Worm (Caenorhabditis elegans) whole organism, L4 larva: ENCODE results near the gene srw-16.
A peak's percentile ranks its signal among the peaks of the same experiment; 100 is the strongest.

ENCODE experiments used
- F10B5.3 ChIP-seq: sonication (generic microtip); optimal IDR thresholded peaks from 2 replicates; lab custom pipeline; 2016; ENCODE audit warnings: mild to moderate bottlenecking, missing genetic modification characterization, missing compliant biosample characterization
- F26F4.8 ChIP-seq: fragments of 200-800 bp; sonication (Bioruptor generic); conservative IDR thresholded peaks from 2 replicates; pipeline ENCODE4 v1.3.6; 2022; ENCODE audit warnings: missing genetic modification characterization, missing compliant biosample characterization
- R02D3.7 ChIP-seq: fragments of 150-350 bp; sonication (generic microtip); optimal IDR thresholded peaks from 3 replicates; lab custom pipeline; 2014; ENCODE audit warnings: missing biosample characterization, missing genetic modification characterization
- Y5F2A.4 ChIP-seq: fragments of 200-800 bp; sonication (Bioruptor generic); optimal IDR thresholded peaks from 2 replicates; lab custom pipeline; 2018; ENCODE audit warnings: mild to moderate bottlenecking, missing genetic modification characterization, missing compliant biosample characterization
- Y75B8A.6 ChIP-seq: fragments of 200-800 bp; sonication (Bioruptor generic); IDR thresholded peaks from 2 replicates; pipeline ENCODE4 v1.3.6; 2022; ENCODE audit warnings: missing genetic modification reagents, missing genetic modification characterization, missing compliant biosample characterization
- ama-1 ChIP-seq: fragments of 150-350 bp; optimal IDR thresholded peaks from 2 replicates; lab custom pipeline; 2014; ENCODE audit warnings: inconsistent platforms, mixed read lengths
- attf-4 ChIP-seq: sonication (generic microtip); optimal IDR thresholded peaks from 3 replicates; lab custom pipeline; 2017; ENCODE audit warnings: missing biosample characterization, missing genetic modification characterization
- ceh-20 ChIP-seq: fragments of 200-800 bp; sonication (Bioruptor generic); IDR thresholded peaks from 2 replicates; pipeline ENCODE4 v1.3.6; 2022; ENCODE audit warnings: missing genetic modification reagents, missing genetic modification characterization, missing compliant biosample characterization
- ceh-44 ChIP-seq: fragments of 200-800 bp; sonication (Bioruptor generic); IDR thresholded peaks from 2 replicates; pipeline ENCODE4 v1.3.6; 2022; ENCODE audit warnings: missing genetic modification reagents, missing genetic modification characterization, missing compliant biosample characterization
- ceh-62 ChIP-seq: sonication (generic microtip); optimal IDR thresholded peaks from 2 replicates; lab custom pipeline; 2017; ENCODE audit warnings: missing biosample characterization, missing genetic modification characterization
- ceh-82 ChIP-seq: sonication (generic microtip); optimal IDR thresholded peaks from 2 replicates; lab custom pipeline; 2017; ENCODE audit warnings: missing biosample characterization, missing genetic modification characterization
- ctbp-1 ChIP-seq: fragments of 200-800 bp; sonication (Bioruptor generic); IDR thresholded peaks from 2 replicates; pipeline ENCODE4 v1.3.6; 2022; ENCODE audit warnings: missing genetic modification reagents, missing genetic modification characterization, missing compliant biosample characterization
- daf-12 ChIP-seq: fragments of 150-350 bp; optimal IDR thresholded peaks from 2 replicates; lab custom pipeline; 2014; ENCODE audit warnings: missing biosample characterization, missing genetic modification reagents, missing genetic modification characterization
- daf-16 ChIP-seq, 3 experiments: sonication (generic microtip); optimal IDR thresholded peaks; 2 replicates each; lab custom pipeline; 2016 to 2017; ENCODE audit warnings: missing genetic modification characterization in 3 of 3, missing genetic modification reagents in 3 of 3, mild to moderate bottlenecking in 2 of 3, missing compliant biosample characterization in 2 of 3, missing biosample characterization in 1 of 3, moderate library complexity in 1 of 3
- daf-8 ChIP-seq: fragments of 200-800 bp; sonication (Bioruptor generic); IDR thresholded peaks from 2 replicates; pipeline ENCODE4 v1.3.6; 2022; ENCODE audit warnings: missing genetic modification characterization, missing compliant biosample characterization
- dmd-6 ChIP-seq: fragments of 200-800 bp; sonication (Bioruptor generic); IDR thresholded peaks from 2 replicates; pipeline ENCODE4 v1.3.6; 2022; ENCODE audit warnings: missing genetic modification reagents, missing genetic modification characterization, missing compliant biosample characterization
- dve-1 ChIP-seq: sonication (generic microtip); optimal IDR thresholded peaks from 2 replicates; lab custom pipeline; 2017; ENCODE audit warnings: antibody characterized with exemption, mild to moderate bottlenecking, missing genetic modification characterization, missing compliant biosample characterization; ENCODE audit not compliant: insufficient read depth
- hlh-30 ChIP-seq: sonication (generic microtip); optimal IDR thresholded peaks from 2 replicates; lab custom pipeline; 2017; ENCODE audit warnings: antibody characterized with exemption, mild to moderate bottlenecking, missing genetic modification characterization, missing compliant biosample characterization; ENCODE audit not compliant: insufficient read depth
- lir-3 ChIP-seq: sonication (generic microtip); optimal IDR thresholded peaks from 2 replicates; lab custom pipeline; 2016; ENCODE audit warnings: mild to moderate bottlenecking, missing genetic modification characterization, missing compliant biosample characterization
- lsy-2 ChIP-seq, 2 experiments: fragments of 150-350 bp in 1 of 2; sonication (generic microtip) in 1 of 2; optimal IDR thresholded peaks; 2 replicates each; lab custom pipeline; 2014 to 2017; ENCODE audit warnings: missing biosample characterization in 2 of 2, missing genetic modification characterization in 2 of 2
- madf-5 ChIP-seq, 2 experiments: fragments of 200-800 bp; sonication (Bioruptor generic); IDR thresholded peaks; 2 replicates each; pipeline ENCODE4 v1.3.6; 2022; ENCODE audit warnings: missing compliant biosample characterization in 2 of 2, missing genetic modification characterization in 2 of 2
- mdl-1 ChIP-seq, 2 experiments: fragments of 150-350 bp in 1 of 2; sonication (generic microtip) in 1 of 2; optimal IDR thresholded peaks; 2 replicates each; lab custom pipeline; 2014 to 2017; ENCODE audit warnings: missing biosample characterization in 2 of 2, missing genetic modification characterization in 2 of 2
- nhr-10 ChIP-seq: fragments of 150-350 bp; optimal IDR thresholded peaks from 2 replicates; lab custom pipeline; 2014; ENCODE audit warnings: missing biosample characterization, missing genetic modification characterization
- nhr-111 ChIP-seq: fragments of 200-800 bp; sonication (Bioruptor generic); optimal IDR thresholded peaks from 2 replicates; lab custom pipeline; 2018; ENCODE audit warnings: mild to moderate bottlenecking, missing genetic modification characterization, missing compliant biosample characterization
- nhr-28 ChIP-seq: fragments of 150-350 bp; optimal IDR thresholded peaks from 2 replicates; lab custom pipeline; 2014; ENCODE audit warnings: missing biosample characterization, missing genetic modification characterization
- nhr-48 ChIP-seq: sonication (generic microtip); optimal IDR thresholded peaks from 2 replicates; lab custom pipeline; 2016; ENCODE audit warnings: mild to moderate bottlenecking, missing genetic modification characterization, missing compliant biosample characterization
- nhr-6 ChIP-seq: fragments of 150-350 bp; optimal IDR thresholded peaks from 2 replicates; lab custom pipeline; 2014; ENCODE audit warnings: missing biosample characterization, missing genetic modification characterization
- nhr-76 ChIP-seq: fragments of 150-350 bp; optimal IDR thresholded peaks from 2 replicates; lab custom pipeline; 2014; ENCODE audit warnings: missing biosample characterization, missing genetic modification characterization
- nhr-77 ChIP-seq: fragments of 150-350 bp; optimal IDR thresholded peaks from 2 replicates; lab custom pipeline; 2014; ENCODE audit warnings: missing biosample characterization, missing genetic modification characterization
- pha-4 ChIP-seq, 2 experiments: fragments of 150-350 bp in 1 of 2; fragments of 200-800 bp in 1 of 2; sonication (Bioruptor generic) in 1 of 2; IDR thresholded peaks in 1 of 2; optimal IDR thresholded peaks in 1 of 2; 2 replicates each; pipeline versions ENCODE4 v1.3.6 to Lab custom; 2014 to 2022; ENCODE audit warnings: missing genetic modification characterization in 2 of 2, missing genetic modification reagents in 2 of 2, missing biosample characterization in 1 of 2, missing compliant biosample characterization in 1 of 2
- pqm-1 ChIP-seq: sonication (generic microtip); optimal IDR thresholded peaks from 2 replicates; lab custom pipeline; 2017; ENCODE audit warnings: missing biosample characterization, missing genetic modification characterization
- sdz-12 ChIP-seq: fragments of 200-800 bp; sonication (Bioruptor generic); optimal IDR thresholded peaks from 2 replicates; lab custom pipeline; 2018; ENCODE audit warnings: mild to moderate bottlenecking, missing genetic modification characterization, missing compliant biosample characterization
- set-16 ChIP-seq: fragments of 200-800 bp; sonication (Bioruptor generic); IDR thresholded peaks from 2 replicates; pipeline ENCODE4 v1.3.6; 2022; ENCODE audit warnings: missing genetic modification reagents, missing genetic modification characterization, missing compliant biosample characterization
- skn-1 ChIP-seq: fragments of 150-350 bp; optimal IDR thresholded peaks from 2 replicates; lab custom pipeline; 2014; ENCODE audit warnings: missing biosample characterization, missing genetic modification characterization
- unc-62 ChIP-seq, 3 experiments: fragments of 150-350 bp in 1 of 3; sonication (generic microtip); optimal IDR thresholded peaks in 2 of 3; peaks in 1 of 3; 1 replicate in 1 of 3; 2 replicates in 2 of 3; lab custom pipeline; 2014 to 2017; ENCODE audit warnings: missing biosample characterization in 3 of 3, missing genetic modification characterization in 3 of 3, missing genetic modification reagents in 3 of 3, missing genotype in 1 of 3
- vab-7 ChIP-seq: fragments of 200-800 bp; sonication (Bioruptor generic); IDR thresholded peaks from 2 replicates; pipeline ENCODE4 v1.3.6; 2022; ENCODE audit warnings: missing genetic modification reagents, missing genetic modification characterization, missing compliant biosample characterization
- zag-1 ChIP-seq: fragments of 150-350 bp; optimal IDR thresholded peaks from 2 replicates; lab custom pipeline; 2014; ENCODE audit warnings: missing biosample characterization, missing genetic modification characterization
- zfp-3 ChIP-seq: fragments of 200-800 bp; sonication (Bioruptor generic); conservative IDR thresholded peaks from 2 replicates; pipeline ENCODE4 v1.3.6; 2022; ENCODE audit warnings: missing genetic modification reagents, missing genetic modification characterization, missing compliant biosample characterization
- zip-11 ChIP-seq: fragments of 200-800 bp; sonication (Bioruptor generic); IDR thresholded peaks from 2 replicates; pipeline ENCODE4 v1.3.6; 2022; ENCODE audit warnings: missing genetic modification characterization, missing compliant biosample characterization
- ztf-11 ChIP-seq: fragments of 150-350 bp; optimal IDR thresholded peaks from 2 replicates; lab custom pipeline; 2014; ENCODE audit warnings: missing biosample characterization, missing genetic modification characterization
- ztf-7 ChIP-seq: fragments of 150-350 bp; optimal IDR thresholded peaks from 2 replicates; lab custom pipeline; 2014; ENCODE audit warnings: missing biosample characterization, missing genetic modification characterization

Gene srw-16

ce11 chrV:15298597-15298996, 23.9 kb upstream of the srw-16 start, which contains the start of gene cpr-3:
TSS of gene cpr-3 (minus strand) at chrV:15298700.
- TF ChIP-seq mdl-1 (tag; optimal IDR thresholded peaks at IDR 0.05; lab: Kevin White, UChicago): peak in 1 of 2 experiments; percentile 30
- TF ChIP-seq ceh-82 (tag; lab: Kevin White, UChicago): no peak
- peak; percentile 83 for TF ChIP-seq nhr-77
- TF ChIP-seq lir-3 (tag; lab: Kevin White, UChicago): no peak
- TF ChIP-seq sdz-12 (GFP tag; lab: Kevin White, UChicago): no peak
- no peak for TF ChIP-seq ctbp-1 (GFP tag; lab: Robert Waterston, UW)
- TF ChIP-seq madf-5 (GFP tag; IDR thresholded peaks at IDR 0.05; lab: Robert Waterston, UW): no peak
- no peak for TF ChIP-seq unc-62 (GFP tag; optimal IDR thresholded peaks at IDR 0.05 in 1 of 2; lab: Kevin White, UChicago)
- TF ChIP-seq unc-62 (tag; optimal IDR thresholded peaks at IDR 0.05; lab: Kevin White, UChicago): no peak
- peak; percentile 31 for TF ChIP-seq ztf-7 (tag; lab: Kevin White, UChicago)
- TF ChIP-seq hlh-30 (tag; lab: Kevin White, UChicago): peak; percentile 49
- TF ChIP-seq ztf-11: no peak
- no peak for TF ChIP-seq zip-11 (GFP tag; lab: Robert Waterston, UW)
- peak; percentile 95 for TF ChIP-seq dmd-6 (GFP tag; lab: Robert Waterston, UW)
- TF ChIP-seq nhr-76 (tag; lab: Kevin White, UChicago): no peak
- no peak for TF ChIP-seq set-16 (GFP tag; lab: Robert Waterston, UW)
- peak; percentile 27 for TF ChIP-seq nhr-48 (tag; lab: Kevin White, UChicago)
- TF ChIP-seq attf-4: no peak
- peak; percentile 98 for TF ChIP-seq nhr-28 (tag; lab: Kevin White, UChicago)
- no peak for TF ChIP-seq daf-12 (tag; lab: Kevin White, UChicago)
- no peak for TF ChIP-seq F26F4.8 (GFP tag; lab: Robert Waterston, UW)
- TF ChIP-seq lsy-2 (tag; optimal IDR thresholded peaks at IDR 0.05; lab: Kevin White, UChicago): no peak
- no peak for TF ChIP-seq daf-16 (GFP tag; optimal IDR thresholded peaks at IDR 0.05; lab: Kevin White, UChicago)
- peak; percentile 85 for TF ChIP-seq daf-16 (tag; optimal IDR thresholded peaks at IDR 0.05; lab: Kevin White, UChicago)
- TF ChIP-seq zfp-3 (GFP tag; lab: Robert Waterston, UW): no peak
- TF ChIP-seq dve-1 (tag; lab: Kevin White, UChicago): peak; percentile 73
- peak; percentile 99 for TF ChIP-seq pqm-1 (tag; lab: Kevin White, UChicago)
- no peak for TF ChIP-seq Y5F2A.4 (GFP tag; lab: Kevin White, UChicago)
- peak; percentile 99 for TF ChIP-seq nhr-6 (tag; lab: Kevin White, UChicago)
- no peak for TF ChIP-seq nhr-10
- no peak for TF ChIP-seq R02D3.7 (tag; lab: Kevin White, UChicago)
- TF ChIP-seq pha-4 (GFP tag; IDR thresholded peaks at IDR 0.05; lab: Robert Waterston, UW): no peak; the same call in 1 of the 2 replicates
- TF ChIP-seq pha-4 (tag; optimal IDR thresholded peaks at IDR 0.05; lab: Kevin White, UChicago): no peak

- TF ChIP-seq zip-11 (GFP tag; lab: Robert Waterston, UW) (no peak), nhr-48 (tag; lab: Kevin White, UChicago) (no peak), mdl-1 (tag; optimal IDR thresholded peaks at IDR 0.05; lab: Kevin White, UChicago) (no peak), F10B5.3 (tag; lab: Kevin White, UChicago) (no peak)
- TF ChIP-seq, all 104 proteins: peak for 0
Measured at ce11 chrV:15293865-15294264, 19.2 kb upstream of the srw-16 start, which contains the start of gene str-96. TSS of gene str-96 (minus strand) at chrV:15293965.

ce11 chrV:15290995-15291394, 16.3 kb upstream of the srw-16 start, which contains the start of gene cyp-34A2:
TSS of gene cyp-34A2 (minus strand) at chrV:15291095.
- no peak for TF ChIP-seq vab-7 (GFP tag; lab: Robert Waterston, UW)
- no peak for TF ChIP-seq F10B5.3 (tag; lab: Kevin White, UChicago)
- no peak for TF ChIP-seq ceh-44 (GFP tag; lab: Robert Waterston, UW)
- TF ChIP-seq dmd-6 (GFP tag; lab: Robert Waterston, UW): no peak
- no peak for TF ChIP-seq skn-1
- TF ChIP-seq ama-1 (lab: Kevin White, UChicago): no peak
- TF ChIP-seq zag-1 (tag; lab: Kevin White, UChicago): no peak
- TF ChIP-seq Y75B8A.6 (GFP tag; lab: Robert Waterston, UW): no peak
- TF ChIP-seq nhr-76 (tag; lab: Kevin White, UChicago): no peak
- no peak for TF ChIP-seq daf-8 (GFP tag; lab: Robert Waterston, UW)
- TF ChIP-seq ceh-20 (GFP tag; lab: Robert Waterston, UW): no peak
- no peak for TF ChIP-seq ceh-62 (tag; lab: Kevin White, UChicago)
- TF ChIP-seq nhr-111 (GFP tag; lab: Kevin White, UChicago): no peak
